Fruit fly (Drosophila melanogaster) S2 (cell line): ENCODE measurements around the gene LpR1.

Source experiments
- CG8478 ChIP-seq: fragments of >200 bp; optimal IDR thresholded peaks from 2 replicates; lab custom pipeline; 2018
- CTCF ChIP-seq, 2 experiments: fragments of >200 bp; optimal IDR thresholded peaks; 2 replicates each; lab custom pipeline; 2018

DNA sequence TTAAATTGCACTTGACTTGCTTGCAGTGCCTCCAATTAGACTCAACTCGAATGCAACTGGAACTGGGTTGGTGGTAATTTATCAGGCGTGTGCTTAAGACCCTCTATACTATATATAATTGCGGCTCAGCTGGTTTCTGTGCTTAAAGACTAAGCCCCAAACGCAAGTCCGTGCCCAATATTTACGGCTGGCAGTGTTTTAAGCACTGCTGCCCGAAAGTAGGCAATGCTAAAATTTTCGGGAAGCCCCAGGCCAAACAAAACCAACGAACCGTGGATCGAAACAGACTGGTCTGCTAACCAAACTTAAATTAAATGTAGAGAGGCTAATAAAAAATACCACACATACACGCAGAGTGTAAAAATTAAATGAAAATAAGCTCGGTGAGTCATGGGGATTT is 41.9 kb downstream of the LpR1 start:
- TF ChIP-seq CTCF (optimal IDR thresholded peaks at IDR 0.05; lab: Kevin White, UChicago) (no peak), CG8478 (lab: Kevin White, UChicago) (no peak)
